Fruit fly (Drosophila melanogaster) whole organism, embryonic: ENCODE results near the gene CG10907.

ENCODE experiments used
- Bgb ChIP-seq: fragments of 200-800 bp; sonication (Bioruptor generic); IDR thresholded peaks from 2 replicates; pipeline ENCODE4 v1.3.6; 2022; ENCODE audit warnings: missing biosample characterization, missing genetic modification characterization; ENCODE audit not compliant: partially characterized antibody
- CG10267 ChIP-seq: fragments of 200-800 bp; sonication (Bioruptor generic); optimal IDR thresholded peaks from 2 replicates; lab custom pipeline; 2018; ENCODE audit warnings: missing biosample characterization, mild to moderate bottlenecking, missing genetic modification characterization, moderate library complexity
- CG10274 ChIP-seq: fragments of 200-800 bp; sonication (Bioruptor generic); optimal IDR thresholded peaks from 3 replicates; lab custom pipeline; 2017; ENCODE audit warnings: missing biosample characterization, mild to moderate bottlenecking, missing genetic modification characterization
- CG13287 ChIP-seq: fragments of 200-800 bp; sonication (Bioruptor generic); IDR thresholded peaks from 2 replicates; pipeline ENCODE4 v1.3.6; 2022; ENCODE audit warnings: missing biosample characterization, missing genetic modification characterization; ENCODE audit not compliant: partially characterized antibody
- CG17612 ChIP-seq: fragments of 200-800 bp; sonication (Bioruptor generic); IDR thresholded peaks from 2 replicates; pipeline ENCODE4 v1.3.6; 2022; ENCODE audit warnings: missing biosample characterization, missing genetic modification characterization
- CG2116 ChIP-seq: fragments of 200-800 bp; sonication (Bioruptor generic); optimal IDR thresholded peaks from 3 replicates; lab custom pipeline; 2018; ENCODE audit warnings: missing biosample characterization, mild to moderate bottlenecking, missing genetic modification characterization
- CG2712 ChIP-seq: fragments of 200-800 bp; optimal IDR thresholded peaks from 3 replicates; lab custom pipeline; 2019; ENCODE audit warnings: missing biosample characterization, mild to moderate bottlenecking, missing genetic modification characterization, moderate library complexity
- CG32767 ChIP-seq: fragments of 200-800 bp; sonication (Bioruptor generic); IDR thresholded peaks from 2 replicates; pipeline ENCODE4 v1.3.6; 2022; ENCODE audit warnings: missing biosample characterization, missing genetic modification characterization
- CG33213 ChIP-seq: fragments of 200-800 bp; sonication (Bioruptor generic); optimal IDR thresholded peaks from 3 replicates; lab custom pipeline; 2016; ENCODE audit warnings: missing biosample characterization, missing genetic modification characterization
- CG34224 ChIP-seq: fragments of 200-800 bp; sonication (Bioruptor generic); IDR thresholded peaks from 3 replicates; pipeline ENCODE4 v1.3.6; 2022; ENCODE audit warnings: missing biosample characterization, missing genetic modification characterization; ENCODE audit not compliant: partially characterized antibody
- CG3995 ChIP-seq: fragments of 200-800 bp; sonication (Bioruptor generic); optimal IDR thresholded peaks from 3 replicates; lab custom pipeline; 2016; ENCODE audit warnings: missing biosample characterization, missing genetic modification characterization
- CG4617 ChIP-seq: fragments of 200-800 bp; sonication (Bioruptor generic); optimal IDR thresholded peaks from 3 replicates; lab custom pipeline; 2016; ENCODE audit warnings: missing biosample characterization, missing genetic modification characterization, borderline replicate concordance
- CG6791 ChIP-seq: fragments of 200-800 bp; sonication (Bioruptor generic); IDR thresholded peaks from 3 replicates; pipeline ENCODE4 v1.3.6; 2022; ENCODE audit warnings: missing biosample characterization, missing genetic modification characterization; ENCODE audit not compliant: partially characterized antibody
- CG8388 ChIP-seq: fragments of 200-800 bp; sonication (Bioruptor generic); optimal IDR thresholded peaks from 2 replicates; lab custom pipeline; 2019; ENCODE audit warnings: missing biosample characterization, mild to moderate bottlenecking, missing genetic modification characterization, moderate library complexity
- CG9797 ChIP-seq: fragments of 200-800 bp; sonication (Bioruptor generic); optimal IDR thresholded peaks from 3 replicates; lab custom pipeline; 2018; ENCODE audit warnings: missing biosample characterization, mild to moderate bottlenecking, missing genetic modification characterization
- CoRest ChIP-seq: fragments of 200-800 bp; sonication (Bioruptor generic); optimal IDR thresholded peaks from 3 replicates; lab custom pipeline; 2018; ENCODE audit warnings: missing biosample characterization, mild to moderate bottlenecking, missing genetic modification characterization, moderate library complexity
- E2f2 ChIP-seq: fragments of 200-800 bp; sonication (Bioruptor generic); IDR thresholded peaks from 2 replicates; pipeline ENCODE4 v1.3.6; 2022; ENCODE audit warnings: missing biosample characterization, missing genetic modification characterization
- ERR ChIP-seq: fragments of 200-800 bp; sonication (Bioruptor generic); optimal IDR thresholded peaks from 2 replicates; lab custom pipeline; 2016; ENCODE audit warnings: missing biosample characterization, missing genetic modification characterization
- Ets65A ChIP-seq: fragments of 200-800 bp; sonication (Bioruptor generic); peaks from one replicate; lab custom pipeline; 2016; ENCODE audit warnings: missing biosample characterization, missing genetic modification characterization
- HLH4C ChIP-seq: fragments of 200-800 bp; sonication (Bioruptor generic); IDR thresholded peaks from 3 replicates; pipeline ENCODE4 v1.3.6; 2022; ENCODE audit warnings: missing biosample characterization, missing genetic modification characterization; ENCODE audit not compliant: partially characterized antibody
- Hsf ChIP-seq: fragments of 200-800 bp; sonication (Bioruptor generic); optimal IDR thresholded peaks from 3 replicates; lab custom pipeline; 2016; ENCODE audit warnings: missing biosample characterization, missing genetic modification characterization
- Opbp ChIP-seq: fragments of 200-800 bp; sonication (Bioruptor generic); IDR thresholded peaks from 3 replicates; pipeline ENCODE4 v1.3.6; 2022; ENCODE audit warnings: missing biosample characterization, missing genetic modification characterization; ENCODE audit not compliant: partially characterized antibody
- Rfx ChIP-seq: fragments of 200-800 bp; sonication (Bioruptor generic); IDR thresholded peaks from 2 replicates; pipeline ENCODE4 v1.3.6; 2022; ENCODE audit warnings: missing biosample characterization, missing genetic modification characterization
- Sin3A ChIP-seq: fragments of >200 bp; optimal IDR thresholded peaks from 2 replicates; lab custom pipeline; 2018
- al ChIP-seq: fragments of 200-800 bp; sonication (Bioruptor generic); IDR thresholded peaks from 2 replicates; pipeline ENCODE4 v1.3.6; 2022; ENCODE audit warnings: missing biosample characterization, missing genetic modification characterization
- amos ChIP-seq: fragments of 200-800 bp; sonication (Bioruptor generic); IDR thresholded peaks from 2 replicates; pipeline ENCODE4 v1.3.6; 2022; ENCODE audit warnings: missing biosample characterization, missing genetic modification characterization; ENCODE audit not compliant: partially characterized antibody
- ato ChIP-seq: fragments of 200-800 bp; sonication (Bioruptor generic); IDR thresholded peaks from 2 replicates; pipeline ENCODE4 v1.3.6; 2022; ENCODE audit warnings: missing biosample characterization, missing genetic modification characterization; ENCODE audit not compliant: partially characterized antibody
- bbx ChIP-seq: fragments of 200-800 bp; sonication (Bioruptor generic); IDR thresholded peaks from 2 replicates; pipeline ENCODE4 v1.3.6; 2022; ENCODE audit warnings: missing biosample characterization, missing genetic modification characterization; ENCODE audit not compliant: partially characterized antibody
- bigmax ChIP-seq: fragments of 200-800 bp; sonication (Bioruptor generic); optimal IDR thresholded peaks from 2 replicates; lab custom pipeline; 2018; ENCODE audit warnings: missing biosample characterization, mild to moderate bottlenecking, missing genetic modification characterization
- cg ChIP-seq: fragments of 200-800 bp; sonication (Bioruptor generic); optimal IDR thresholded peaks from 3 replicates; lab custom pipeline; 2019; ENCODE audit warnings: missing biosample characterization, mild to moderate bottlenecking, missing genetic modification characterization, moderate library complexity
- chif ChIP-seq, 2 experiments: fragments of 200-800 bp; sonication (Bioruptor generic); optimal IDR thresholded peaks; 3 replicates each; lab custom pipeline; 2016; ENCODE audit warnings: missing biosample characterization in 2 of 2, missing genetic modification characterization in 2 of 2
- dmrt11E ChIP-seq: fragments of 200-800 bp; sonication (Bioruptor generic); optimal IDR thresholded peaks from 3 replicates; lab custom pipeline; 2018; ENCODE audit warnings: missing biosample characterization, mild to moderate bottlenecking, missing genetic modification characterization, moderate library complexity
- ewg ChIP-seq: fragments of 200-800 bp; sonication (Bioruptor generic); optimal IDR thresholded peaks from 3 replicates; lab custom pipeline; 2017; ENCODE audit warnings: mild to moderate bottlenecking, missing biosample characterization, missing genetic modification reagents, missing genetic modification characterization
- fd102C ChIP-seq: fragments of 200-800 bp; sonication (Bioruptor generic); optimal IDR thresholded peaks from 2 replicates; lab custom pipeline; 2018; ENCODE audit warnings: missing biosample characterization, mild to moderate bottlenecking, missing genetic modification characterization, moderate library complexity
- her ChIP-seq: fragments of 200-800 bp; sonication (Bioruptor generic); optimal IDR thresholded peaks from 2 replicates; lab custom pipeline; 2016; ENCODE audit warnings: missing biosample characterization, missing genetic modification characterization
- ken ChIP-seq: fragments of 200-800 bp; sonication (Bioruptor generic); IDR thresholded peaks from 3 replicates; pipeline ENCODE4 v1.3.6; 2022; ENCODE audit warnings: missing biosample characterization, missing genetic modification characterization
- lilli ChIP-seq: fragments of 200-800 bp; sonication (Bioruptor generic); optimal IDR thresholded peaks from 3 replicates; lab custom pipeline; 2016; ENCODE audit warnings: missing biosample characterization, missing genetic modification characterization
- mam ChIP-seq: fragments of 200-800 bp; sonication (Bioruptor generic); optimal IDR thresholded peaks from 3 replicates; lab custom pipeline; 2016; ENCODE audit warnings: missing biosample characterization, missing genetic modification characterization
- nmo ChIP-seq: fragments of 200-800 bp; sonication (Bioruptor generic); optimal IDR thresholded peaks from 2 replicates; lab custom pipeline; 2018; ENCODE audit warnings: missing biosample characterization, mild to moderate bottlenecking, missing genetic modification characterization, moderate library complexity
- psq ChIP-seq: fragments of 200-800 bp; sonication (Bioruptor generic); optimal IDR thresholded peaks from 2 replicates; lab custom pipeline; 2017; ENCODE audit warnings: missing biosample characterization, missing genetic modification characterization
- scrt ChIP-seq: fragments of 200-800 bp; sonication (Bioruptor generic); optimal IDR thresholded peaks from 2 replicates; lab custom pipeline; 2018; ENCODE audit warnings: missing biosample characterization, mild to moderate bottlenecking, missing genetic modification characterization, moderate library complexity
- slp2 ChIP-seq: fragments of 200-800 bp; sonication (Bioruptor generic); optimal IDR thresholded peaks from 2 replicates; lab custom pipeline; 2016; ENCODE audit warnings: missing biosample characterization, missing genetic modification characterization
- sqz ChIP-seq: fragments of 200-800 bp; sonication (Bioruptor generic); optimal IDR thresholded peaks from 3 replicates; lab custom pipeline; 2018; ENCODE audit warnings: missing biosample characterization, mild to moderate bottlenecking, missing genetic modification characterization
- tin ChIP-seq: fragments of 200-800 bp; sonication (Bioruptor generic); optimal IDR thresholded peaks from 3 replicates; lab custom pipeline; 2016; ENCODE audit warnings: missing biosample characterization, missing genetic modification characterization
- tna ChIP-seq: fragments of 200-800 bp; sonication (Bioruptor generic); IDR thresholded peaks from 2 replicates; pipeline ENCODE4 v1.3.6; 2022; ENCODE audit warnings: missing biosample characterization, missing genetic modification characterization; ENCODE audit not compliant: partially characterized antibody
- toy ChIP-seq: fragments of 200-800 bp; sonication (Bioruptor generic); IDR thresholded peaks from 2 replicates; pipeline ENCODE4 v1.3.6; 2022; ENCODE audit warnings: missing biosample characterization, missing genetic modification characterization
- trem ChIP-seq: fragments of 200-800 bp; optimal IDR thresholded peaks from 3 replicates; lab custom pipeline; 2019; ENCODE audit warnings: missing biosample characterization, mild to moderate bottlenecking, missing genetic modification characterization, moderate library complexity
- unc-4 ChIP-seq: fragments of 200-800 bp; sonication (Bioruptor generic); IDR thresholded peaks from 2 replicates; pipeline ENCODE4 v1.3.6; 2022; ENCODE audit warnings: missing biosample characterization, missing genetic modification characterization; ENCODE audit not compliant: partially characterized antibody
- vnd ChIP-seq: fragments of 200-800 bp; sonication (Bioruptor generic); IDR thresholded peaks from 3 replicates; pipeline ENCODE4 v1.3.6; 2022; ENCODE audit warnings: missing biosample characterization, missing genetic modification characterization; ENCODE audit not compliant: partially characterized antibody
- yki ChIP-seq: fragments of >200 bp; optimal IDR thresholded peaks from 3 replicates; lab custom pipeline; 2018

Gene CG10907

dm6 chr3L:11789773-11790172 is 3.5 kb upstream of the CG10907 start, which contains the start of gene Pi3K68D (continued):
- TF ChIP-seq al (GFP tag; lab: Robert Waterston, UW) (no peak), mam (GFP tag; lab: Kevin White, UChicago) (peak; percentile 21), toy (no peak), vnd (GFP tag; lab: Robert Waterston, UW) (peak; percentile 88), ato (GFP tag; lab: Robert Waterston, UW) (peak; percentile 77), E2f2 (GFP tag; lab: Robert Waterston, UW) (peak; percentile 80), CG10267 (tag; lab: Kevin White, UChicago) (peak; percentile 59), ewg (GFP tag; lab: Kevin White, UChicago) (peak; percentile 85), CoRest (peak; percentile 41), CG8388 (GFP tag; lab: Kevin White, UChicago) (peak; percentile 7), HLH4C (peak; percentile 88), CG2712 (tag; lab: Kevin White, UChicago) (peak; percentile 29), nmo (GFP tag; lab: Kevin White, UChicago) (peak; percentile 68), lilli (GFP tag; lab: Kevin White, UChicago) (peak; percentile 36), ken (no peak), bbx (GFP tag; lab: Robert Waterston, UW) (peak; percentile 96), chif (GFP tag; optimal IDR thresholded peaks at IDR 0.05; lab: Kevin White, UChicago) (peak in 1 of 2 experiments; percentile 9), yki (lab: Kevin White, UChicago) (no peak), CG4617 (peak; percentile 92), bigmax (GFP tag; lab: Kevin White, UChicago) (peak; percentile 19), Bgb (GFP tag; lab: Robert Waterston, UW) (peak; percentile 97), CG34224 (peak; percentile 95), trem (peak; percentile 83), Rfx (GFP tag; lab: Robert Waterston, UW) (no peak), CG2116 (peak; percentile 83), tin (GFP tag; lab: Kevin White, UChicago) (no peak), CG6791 (peak; percentile 94), ERR (GFP tag; lab: Kevin White, UChicago) (peak; percentile 25), CG10274 (GFP tag; lab: Kevin White, UChicago) (no peak), CG33213 (GFP tag; lab: Kevin White, UChicago) (peak; percentile 31), cg (GFP tag; lab: Kevin White, UChicago) (peak; percentile 88), psq (peak; percentile 97), scrt (GFP tag; lab: Kevin White, UChicago) (peak; percentile 96), tna (GFP tag; lab: Robert Waterston, UW) (peak; percentile 84), Sin3A (lab: Kevin White, UChicago) (peak; percentile 12), fd102C (no peak), CG17612 (GFP tag; lab: Robert Waterston, UW) (no peak), Opbp (GFP tag; lab: Robert Waterston, UW) (peak; percentile 97), CG3995 (GFP tag; lab: Kevin White, UChicago) (peak; percentile 71), unc-4 (GFP tag; lab: Robert Waterston, UW) (peak; percentile 92), slp2 (GFP tag; lab: Kevin White, UChicago) (peak; percentile 2), CG9797 (GFP tag; lab: Kevin White, UChicago) (peak; percentile 60), Hsf (GFP tag; lab: Kevin White, UChicago) (peak; percentile 12), her (peak; percentile 21), CG32767 (GFP tag; lab: Robert Waterston, UW) (no peak), Ets65A (GFP tag; lab: Kevin White, UChicago) (peak; percentile 16), CG13287 (GFP tag; lab: Robert Waterston, UW) (peak; percentile 95), sqz (GFP tag; lab: Kevin White, UChicago) (no peak), dmrt11E (no peak), amos (GFP tag; lab: Robert Waterston, UW) (peak; percentile 98)
